Worm (Caenorhabditis elegans) whole organism, L3 larva: ENCODE measurements around the gene F56C3.9.

ENCODE experiments used
- R02D3.7 ChIP-seq: fragments of 150-350 bp; optimal IDR thresholded peaks from 2 replicates; lab custom pipeline; 2014; ENCODE audit warnings: missing biosample characterization, missing genetic modification characterization
- ZK546.5 ChIP-seq: sonication (generic microtip); optimal IDR thresholded peaks from 2 replicates; lab custom pipeline; 2017; ENCODE audit warnings: missing biosample characterization, missing genetic modification characterization
- aly-2 ChIP-seq: fragments of 150-350 bp; optimal IDR thresholded peaks from 2 replicates; lab custom pipeline; 2014; ENCODE audit warnings: missing biosample characterization, missing genetic modification characterization
- ceh-16 ChIP-seq: sonication (generic microtip); optimal IDR thresholded peaks from 2 replicates; lab custom pipeline; 2017; ENCODE audit warnings: missing biosample characterization, missing genetic modification characterization
- elt-1 ChIP-seq: fragments of 150-350 bp; optimal IDR thresholded peaks from 2 replicates; lab custom pipeline; 2014; ENCODE audit warnings: missing biosample characterization, missing genetic modification characterization
- elt-2 ChIP-seq: sonication (generic microtip); optimal IDR thresholded peaks from 2 replicates; lab custom pipeline; 2016; ENCODE audit warnings: missing genetic modification reagents, mild to moderate bottlenecking, missing genetic modification characterization, missing compliant biosample characterization
- elt-3 ChIP-seq, 3 experiments: fragments of 150-350 bp in 1 of 3; sonication (generic microtip) in 2 of 3; optimal IDR thresholded peaks; 2 replicates in 2 of 3; 4 replicates in 1 of 3; lab custom pipeline; 2014 to 2017; ENCODE audit warnings: missing biosample characterization in 3 of 3, missing genetic modification characterization in 3 of 3
- fos-1 ChIP-seq: fragments of 150-350 bp; optimal IDR thresholded peaks from 2 replicates; lab custom pipeline; 2014; ENCODE audit warnings: missing biosample characterization, missing genetic modification characterization
- mml-1 ChIP-seq: fragments of 150-350 bp; sonication (generic microtip); optimal IDR thresholded peaks from 3 replicates; lab custom pipeline; 2014; ENCODE audit warnings: missing biosample characterization, missing genetic modification characterization
- nhr-12 ChIP-seq: fragments of 150-350 bp; optimal IDR thresholded peaks from 2 replicates; lab custom pipeline; 2014; ENCODE audit warnings: missing biosample characterization, missing genetic modification characterization
- nhr-23 ChIP-seq: fragments of 150-350 bp; optimal IDR thresholded peaks from 2 replicates; lab custom pipeline; 2014; ENCODE audit warnings: missing biosample characterization, missing genetic modification reagents, missing genetic modification characterization
- nhr-237 ChIP-seq: fragments of 150-350 bp; optimal IDR thresholded peaks from 2 replicates; lab custom pipeline; 2014; ENCODE audit warnings: missing biosample characterization, missing genetic modification characterization
- nhr-25 ChIP-seq: sonication (generic microtip); optimal IDR thresholded peaks from 2 replicates; lab custom pipeline; 2017; ENCODE audit warnings: missing biosample characterization, missing genetic modification characterization
- nhr-43 ChIP-seq: sonication (generic microtip); optimal IDR thresholded peaks from 2 replicates; lab custom pipeline; 2016; ENCODE audit warnings: mild to moderate bottlenecking, missing genetic modification characterization, missing compliant biosample characterization; ENCODE audit not compliant: poor library complexity, severe bottlenecking
- nhr-76 ChIP-seq: fragments of 150-350 bp; sonication (generic microtip); optimal IDR thresholded peaks from 5 replicates; lab custom pipeline; 2014; ENCODE audit warnings: missing biosample characterization, missing genetic modification characterization
- nhr-77 ChIP-seq: fragments of 150-350 bp; optimal IDR thresholded peaks from 2 replicates; lab custom pipeline; 2014; ENCODE audit warnings: missing biosample characterization, missing genetic modification characterization
- pqm-1 ChIP-seq: fragments of 150-350 bp; optimal IDR thresholded peaks from 2 replicates; lab custom pipeline; 2017; ENCODE audit warnings: missing biosample characterization, missing genetic modification characterization, inconsistent platforms
- sea-2 ChIP-seq: fragments of 150-350 bp; sonication (generic microtip); optimal IDR thresholded peaks from 4 replicates; lab custom pipeline; 2014; ENCODE audit warnings: missing biosample characterization, missing genetic modification reagents, missing genetic modification characterization
- tbx-2 ChIP-seq: sonication (generic microtip); optimal IDR thresholded peaks from 2 replicates; lab custom pipeline; 2016; ENCODE audit warnings: mild to moderate bottlenecking, missing genetic modification characterization, missing compliant biosample characterization
- unc-62 ChIP-seq: fragments of 150-350 bp; sonication (generic microtip); optimal IDR thresholded peaks from 4 replicates; lab custom pipeline; 2014; ENCODE audit warnings: missing biosample characterization, missing genetic modification reagents, missing genetic modification characterization

The F56C3.9 gene

DNA sequence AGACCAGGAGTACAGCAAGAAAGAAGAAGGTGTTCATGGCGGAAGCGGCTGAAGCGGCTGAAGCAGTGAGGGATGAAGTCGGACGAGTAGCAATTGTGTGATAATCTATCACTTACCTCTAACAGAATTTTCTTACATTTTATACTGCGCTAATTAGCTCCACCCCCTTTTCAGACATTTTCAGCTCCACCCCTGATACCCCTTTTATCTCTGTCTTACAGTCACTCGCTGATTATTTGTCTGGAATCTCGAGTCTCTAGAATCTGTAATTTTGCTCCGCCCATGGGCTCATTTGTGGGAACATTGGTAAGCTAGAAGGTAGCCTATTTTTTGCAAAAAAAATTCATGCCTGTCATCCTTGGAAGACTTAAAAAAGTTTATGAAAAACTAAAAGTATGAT, 49.5 kb downstream of the F56C3.9 start, which contains the start of gene ins-39:
TSS of gene ins-39 (minus strand) at position 101 of the 400 bp plus-strand sequence.
- TF ChIP-seq nhr-77 (tag; lab: Kevin White, UChicago) = no peak
- no peak for TF ChIP-seq nhr-76 (tag; lab: Kevin White, UChicago)
- TF ChIP-seq nhr-23 (tag; lab: Kevin White, UChicago) = no peak
- TF ChIP-seq fos-1 (tag; lab: Kevin White, UChicago) = no peak
- no peak for TF ChIP-seq elt-3 (tag; optimal IDR thresholded peaks at IDR 0.05; lab: Kevin White, UChicago)
- TF ChIP-seq ceh-16 (tag; lab: Kevin White, UChicago) = no peak
- no peak for TF ChIP-seq unc-62 (GFP tag; lab: Kevin White, UChicago)
- no peak for TF ChIP-seq aly-2
- TF ChIP-seq nhr-12 (tag; lab: Kevin White, UChicago) = no peak
- TF ChIP-seq nhr-237 (tag; lab: Kevin White, UChicago) = no peak
- TF ChIP-seq R02D3.7 (tag; lab: Kevin White, UChicago) = no peak
- TF ChIP-seq tbx-2 (tag; lab: Kevin White, UChicago) = no peak
- TF ChIP-seq nhr-43 (tag; lab: Kevin White, UChicago) = no peak
- TF ChIP-seq mml-1 (tag; lab: Kevin White, UChicago) = no peak
- no peak for TF ChIP-seq elt-2 (tag; lab: Kevin White, UChicago)
- TF ChIP-seq nhr-25 (tag; lab: Kevin White, UChicago) = no peak
- no peak for TF ChIP-seq elt-1 (tag; lab: Kevin White, UChicago)
- no peak for TF ChIP-seq ZK546.5
- no peak for TF ChIP-seq pqm-1 (tag; lab: Kevin White, UChicago)
- no peak for TF ChIP-seq sea-2 (GFP tag; lab: Kevin White, UChicago)
